Worm (Caenorhabditis elegans) whole organism, early embryonic: ENCODE data around the gene K09D9.3.

Experiments used
- B0310.2 ChIP-seq: sonication (generic microtip); optimal IDR thresholded peaks from 2 replicates; lab custom pipeline; 2016; ENCODE audit warnings: mild to moderate bottlenecking, missing genetic modification characterization, missing compliant biosample characterization
- F13C5.2 ChIP-seq: sonication (generic microtip); optimal IDR thresholded peaks from 2 replicates; lab custom pipeline; 2017; ENCODE audit warnings: mild to moderate bottlenecking, missing genetic modification characterization, inconsistent platforms, missing compliant biosample characterization
- aly-1 ChIP-seq: sonication (generic microtip); optimal IDR thresholded peaks from 2 replicates; lab custom pipeline; 2016; ENCODE audit warnings: missing genetic modification characterization, missing compliant biosample characterization
- ama-1 ChIP-seq: fragments of 150-350 bp; optimal IDR thresholded peaks from 2 replicates; lab custom pipeline; 2014
- ceh-13 ChIP-seq: fragments of 200-800 bp; sonication (Bioruptor generic); optimal IDR thresholded peaks from 2 replicates; lab custom pipeline; 2018; ENCODE audit warnings: mild to moderate bottlenecking, missing genetic modification characterization, missing compliant biosample characterization
- ceh-36 ChIP-seq: sonication (generic microtip); optimal IDR thresholded peaks from 2 replicates; lab custom pipeline; 2016; ENCODE audit warnings: missing genetic modification characterization, inconsistent platforms, missing compliant biosample characterization
- ets-7 ChIP-seq: sonication (generic microtip); optimal IDR thresholded peaks from 2 replicates; lab custom pipeline; 2016; ENCODE audit warnings: missing genotype, missing genetic modification characterization, missing compliant biosample characterization
- flt-1 ChIP-seq: fragments of 200-800 bp; sonication (Bioruptor generic); IDR thresholded peaks from 2 replicates; pipeline ENCODE4 v1.3.6; 2022; ENCODE audit warnings: missing genetic modification characterization, missing compliant biosample characterization
- hmbx-1 ChIP-seq: sonication (generic microtip); optimal IDR thresholded peaks from 2 replicates; lab custom pipeline; 2016; ENCODE audit warnings: mild to moderate bottlenecking, missing genetic modification characterization, missing compliant biosample characterization
- pes-1 ChIP-seq: fragments of 200-800 bp; sonication (Bioruptor generic); IDR thresholded peaks from 2 replicates; pipeline ENCODE4 v1.3.6; 2022; ENCODE audit warnings: missing genetic modification reagents, missing genetic modification characterization, missing compliant biosample characterization
- scrt-1 ChIP-seq: fragments of 200-800 bp; sonication (Bioruptor generic); IDR thresholded peaks from 2 replicates; pipeline ENCODE4 v1.3.6; 2022; ENCODE audit warnings: missing genetic modification characterization, missing compliant biosample characterization
- tbx-37 ChIP-seq: fragments of 200-800 bp; sonication (Bioruptor generic); conservative IDR thresholded peaks from 2 replicates; pipeline ENCODE4 v1.3.6; 2022; ENCODE audit warnings: missing genetic modification reagents, missing genetic modification characterization, missing compliant biosample characterization

DNA sequence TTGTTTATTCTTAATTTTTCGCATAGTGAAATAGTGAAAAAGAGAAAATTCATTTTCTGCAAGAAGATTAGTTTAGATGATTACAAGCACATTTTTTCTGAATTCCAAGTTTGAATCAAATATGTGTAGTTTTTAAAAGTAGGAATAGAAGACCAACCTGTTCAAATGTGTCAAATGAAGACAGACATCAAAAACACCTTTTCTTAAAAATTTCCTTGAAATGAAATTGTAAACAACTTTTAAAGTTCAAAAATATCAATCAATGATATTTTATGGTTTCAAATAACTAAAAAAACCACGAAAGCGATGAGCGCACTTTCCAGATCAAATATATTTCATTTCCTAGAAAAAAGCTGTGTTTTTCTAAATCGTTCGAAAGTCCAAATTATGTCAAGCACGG, 37.6 kb upstream of the K09D9.3 start, which contains the start of gene nlp-30:
- no peak for TF ChIP-seq B0310.2
- TF ChIP-seq aly-1 (tag; lab: Kevin White, UChicago): no peak
- TF ChIP-seq flt-1 (GFP tag; lab: Robert Waterston, UW): no peak
- TF ChIP-seq tbx-37: no peak
- no peak for TF ChIP-seq scrt-1 (GFP tag; lab: Robert Waterston, UW)
- no peak for TF ChIP-seq ama-1
- no peak for TF ChIP-seq F13C5.2 (tag; lab: Kevin White, UChicago)
- no peak for TF ChIP-seq ceh-36 (tag; lab: Kevin White, UChicago)
- TF ChIP-seq hmbx-1 (tag; lab: Kevin White, UChicago): no peak
- TF ChIP-seq ets-7 (tag; lab: Kevin White, UChicago): no peak
- no peak for TF ChIP-seq pes-1 (GFP tag; lab: Robert Waterston, UW)
- TF ChIP-seq ceh-13 (GFP tag; lab: Kevin White, UChicago): no peak
